Worm (Caenorhabditis elegans) whole organism, L4 larva: ENCODE results near the gene Y5F2A.4.

ENCODE experiments used
- F10B5.3 ChIP-seq: sonication (generic microtip); optimal IDR thresholded peaks from 2 replicates; lab custom pipeline; 2016; ENCODE audit warnings: mild to moderate bottlenecking, missing genetic modification characterization, missing compliant biosample characterization
- T20F7.1 ChIP-seq: fragments of 200-800 bp; sonication (Bioruptor generic); optimal IDR thresholded peaks from 2 replicates; lab custom pipeline; 2018; ENCODE audit warnings: mild to moderate bottlenecking, missing genetic modification characterization, missing compliant biosample characterization
- aha-1 ChIP-seq: fragments of 150-350 bp; peaks from one replicate; lab custom pipeline; 2014; ENCODE audit warnings: missing biosample characterization, missing genetic modification characterization
- aly-2 ChIP-seq: sonication (generic microtip); optimal IDR thresholded peaks from 2 replicates; lab custom pipeline; 2018; ENCODE audit warnings: missing biosample characterization, missing genetic modification characterization
- ama-1 ChIP-seq: fragments of 150-350 bp; optimal IDR thresholded peaks from 2 replicates; lab custom pipeline; 2014; ENCODE audit warnings: inconsistent platforms, mixed read lengths
- ceh-32 ChIP-seq: sonication (generic microtip); optimal IDR thresholded peaks from 2 replicates; lab custom pipeline; 2016; ENCODE audit warnings: mild to moderate bottlenecking, missing genetic modification characterization, missing compliant biosample characterization; ENCODE audit not compliant: poor library complexity
- ceh-62 ChIP-seq: sonication (generic microtip); optimal IDR thresholded peaks from 2 replicates; lab custom pipeline; 2017; ENCODE audit warnings: missing biosample characterization, missing genetic modification characterization
- ceh-82 ChIP-seq: sonication (generic microtip); optimal IDR thresholded peaks from 2 replicates; lab custom pipeline; 2017; ENCODE audit warnings: missing biosample characterization, missing genetic modification characterization
- cey-2 ChIP-seq: sonication (generic microtip); optimal IDR thresholded peaks from 3 replicates; lab custom pipeline; 2017; ENCODE audit warnings: missing genetic modification characterization, mild to moderate bottlenecking, missing compliant biosample characterization, antibody characterized with exemption, borderline replicate concordance; ENCODE audit not compliant: insufficient read depth
- ctbp-1 ChIP-seq: fragments of 200-800 bp; sonication (Bioruptor generic); IDR thresholded peaks from 2 replicates; pipeline ENCODE4 v1.3.6; 2022; ENCODE audit warnings: missing genetic modification reagents, missing genetic modification characterization, missing compliant biosample characterization
- dmd-6 ChIP-seq: fragments of 200-800 bp; sonication (Bioruptor generic); IDR thresholded peaks from 2 replicates; pipeline ENCODE4 v1.3.6; 2022; ENCODE audit warnings: missing genetic modification reagents, missing genetic modification characterization, missing compliant biosample characterization
- dpl-1 ChIP-seq: fragments of 150-350 bp; optimal IDR thresholded peaks from 2 replicates; lab custom pipeline; 2014; ENCODE audit warnings: missing biosample characterization, missing genetic modification reagents, missing genetic modification characterization
- dve-1 ChIP-seq: sonication (generic microtip); optimal IDR thresholded peaks from 2 replicates; lab custom pipeline; 2017; ENCODE audit warnings: antibody characterized with exemption, mild to moderate bottlenecking, missing genetic modification characterization, missing compliant biosample characterization; ENCODE audit not compliant: insufficient read depth
- egl-27 ChIP-seq: sonication (generic microtip); optimal IDR thresholded peaks from 3 replicates; lab custom pipeline; 2017; ENCODE audit warnings: missing biosample characterization, missing genetic modification reagents, missing genetic modification characterization
- egl-43 ChIP-seq: fragments of 200-800 bp; sonication (Bioruptor generic); IDR thresholded peaks from 2 replicates; pipeline ENCODE4 v1.3.6; 2022; ENCODE audit warnings: missing genetic modification reagents, missing genetic modification characterization, missing compliant biosample characterization
- fkh-10 ChIP-seq: fragments of 150-350 bp; optimal IDR thresholded peaks from 2 replicates; lab custom pipeline; 2014; ENCODE audit warnings: missing biosample characterization, missing genetic modification reagents, missing genetic modification characterization
- hmg-1.1 ChIP-seq: fragments of 200-800 bp; sonication (Bioruptor generic); IDR thresholded peaks from 2 replicates; pipeline ENCODE4 v1.3.6; 2022; ENCODE audit warnings: missing genetic modification reagents, missing genetic modification characterization, missing compliant biosample characterization
- jun-1 ChIP-seq: fragments of 150-350 bp; optimal IDR thresholded peaks from 2 replicates; lab custom pipeline; 2014; ENCODE audit warnings: missing biosample characterization, missing genetic modification reagents, missing genetic modification characterization
- lin-1 ChIP-seq: fragments of 200-800 bp; sonication (Bioruptor generic); IDR thresholded peaks from 2 replicates; pipeline ENCODE4 v1.3.6; 2022; ENCODE audit warnings: missing genetic modification reagents, missing genetic modification characterization, missing compliant biosample characterization
- lin-15B ChIP-seq: fragments of 150-350 bp; sonication (generic microtip); optimal IDR thresholded peaks from 3 replicates; lab custom pipeline; 2014; ENCODE audit warnings: missing biosample characterization, missing genetic modification characterization
- madf-5 ChIP-seq, 2 experiments: fragments of 200-800 bp; sonication (Bioruptor generic); IDR thresholded peaks; 2 replicates each; pipeline ENCODE4 v1.3.6; 2022; ENCODE audit warnings: missing compliant biosample characterization in 2 of 2, missing genetic modification characterization in 2 of 2
- madf-9 ChIP-seq: fragments of 200-800 bp; sonication (Bioruptor generic); conservative IDR thresholded peaks from 2 replicates; pipeline ENCODE4 v1.3.6; 2022; ENCODE audit warnings: missing genetic modification reagents, missing genetic modification characterization, missing compliant biosample characterization
- mdl-1 ChIP-seq, 2 experiments: fragments of 150-350 bp in 1 of 2; sonication (generic microtip) in 1 of 2; optimal IDR thresholded peaks; 2 replicates each; lab custom pipeline; 2014 to 2017; ENCODE audit warnings: missing biosample characterization in 2 of 2, missing genetic modification characterization in 2 of 2
- mes-2 ChIP-seq: sonication (generic microtip); optimal IDR thresholded peaks from 2 replicates; lab custom pipeline; 2016; ENCODE audit warnings: missing genotype, mild to moderate bottlenecking, missing genetic modification characterization, missing compliant biosample characterization; ENCODE audit not compliant: poor library complexity, severe bottlenecking
- mxl-3 ChIP-seq: fragments of 200-800 bp; sonication (Bioruptor generic); optimal IDR thresholded peaks from 2 replicates; lab custom pipeline; 2018; ENCODE audit warnings: mild to moderate bottlenecking, missing genetic modification characterization, missing compliant biosample characterization
- nhr-28 ChIP-seq: fragments of 150-350 bp; optimal IDR thresholded peaks from 2 replicates; lab custom pipeline; 2014; ENCODE audit warnings: missing biosample characterization, missing genetic modification characterization
- nhr-42 ChIP-seq: fragments of 200-800 bp; sonication (Bioruptor generic); IDR thresholded peaks from 2 replicates; pipeline ENCODE4 v1.3.6; 2022; ENCODE audit warnings: missing genetic modification characterization, missing compliant biosample characterization
- nhr-76 ChIP-seq: fragments of 150-350 bp; optimal IDR thresholded peaks from 2 replicates; lab custom pipeline; 2014; ENCODE audit warnings: missing biosample characterization, missing genetic modification characterization
- php-3 ChIP-seq: fragments of 200-800 bp; sonication (Bioruptor generic); IDR thresholded peaks from 2 replicates; pipeline ENCODE4 v1.3.6; 2022; ENCODE audit warnings: missing genetic modification reagents, missing genetic modification characterization, missing compliant biosample characterization
- pqm-1 ChIP-seq: sonication (generic microtip); optimal IDR thresholded peaks from 2 replicates; lab custom pipeline; 2017; ENCODE audit warnings: missing biosample characterization, missing genetic modification characterization
- rbr-2 ChIP-seq: sonication (generic microtip); optimal IDR thresholded peaks from 2 replicates; lab custom pipeline; 2016; ENCODE audit warnings: missing genotype, missing genetic modification characterization, missing compliant biosample characterization
- saeg-2 ChIP-seq: fragments of 200-800 bp; sonication (Bioruptor generic); IDR thresholded peaks from 2 replicates; pipeline ENCODE4 v1.3.6; 2022; ENCODE audit warnings: missing genetic modification reagents, missing genetic modification characterization, missing compliant biosample characterization
- sdz-12 ChIP-seq: fragments of 200-800 bp; sonication (Bioruptor generic); optimal IDR thresholded peaks from 2 replicates; lab custom pipeline; 2018; ENCODE audit warnings: mild to moderate bottlenecking, missing genetic modification characterization, missing compliant biosample characterization
- skn-1 ChIP-seq: fragments of 150-350 bp; optimal IDR thresholded peaks from 2 replicates; lab custom pipeline; 2014; ENCODE audit warnings: missing biosample characterization, missing genetic modification characterization
- spr-3 ChIP-seq: fragments of 200-800 bp; sonication (Bioruptor generic); optimal IDR thresholded peaks from 2 replicates; lab custom pipeline; 2018; ENCODE audit warnings: mild to moderate bottlenecking, missing genetic modification characterization, missing compliant biosample characterization
- tra-1 ChIP-seq: fragments of 200-800 bp; sonication (Bioruptor generic); IDR thresholded peaks from 2 replicates; pipeline ENCODE4 v1.3.6; 2022; ENCODE audit warnings: missing genetic modification reagents, missing genetic modification characterization, missing compliant biosample characterization
- unc-39 ChIP-seq: sonication (generic microtip); optimal IDR thresholded peaks from 2 replicates; lab custom pipeline; 2017; ENCODE audit warnings: missing biosample characterization, missing genetic modification characterization
- unc-62 ChIP-seq, 3 experiments: fragments of 150-350 bp in 1 of 3; sonication (generic microtip); optimal IDR thresholded peaks in 2 of 3; peaks in 1 of 3; 1 replicate in 1 of 3; 2 replicates in 2 of 3; lab custom pipeline; 2014 to 2017; ENCODE audit warnings: missing biosample characterization in 3 of 3, missing genetic modification characterization in 3 of 3, missing genetic modification reagents in 3 of 3, missing genotype in 1 of 3
- ztf-11 ChIP-seq: fragments of 150-350 bp; optimal IDR thresholded peaks from 2 replicates; lab custom pipeline; 2014; ENCODE audit warnings: missing biosample characterization, missing genetic modification characterization

Y5F2A.4 gene

ce11 chrIV:11048871-11049270, 29.5 kb downstream of the Y5F2A.4 start, which contains the start of gene F36H1.11:
Gene F36H1.11 (plus strand): TSS chrIV:11049171.
- TF ChIP-seq tra-1 (GFP tag; lab: Robert Waterston, UW), result no peak
- no peak for TF ChIP-seq ceh-62 (tag; lab: Kevin White, UChicago)
- TF ChIP-seq dve-1 (tag; lab: Kevin White, UChicago), result no peak
- TF ChIP-seq dpl-1 (GFP tag; lab: Kevin White, UChicago), result no peak
- TF ChIP-seq egl-27 (tag; lab: Kevin White, UChicago), result no peak
- TF ChIP-seq saeg-2 (GFP tag; lab: Robert Waterston, UW), result no peak
- no peak for TF ChIP-seq lin-15B (tag; lab: Kevin White, UChicago)
- TF ChIP-seq mxl-3, result no peak
- TF ChIP-seq T20F7.1 (GFP tag; lab: Kevin White, UChicago), result no peak
- no peak for TF ChIP-seq nhr-42 (GFP tag; lab: Robert Waterston, UW)
- no peak for TF ChIP-seq egl-43 (GFP tag; lab: Robert Waterston, UW)
- no peak for TF ChIP-seq lin-1 (GFP tag; lab: Robert Waterston, UW)
- no peak for TF ChIP-seq spr-3 (GFP tag; lab: Kevin White, UChicago)
- no peak for TF ChIP-seq php-3 (GFP tag; lab: Robert Waterston, UW)
- TF ChIP-seq, all 104 proteins: peak for 0

ce11 chrIV:11044377-11044776, 34.0 kb downstream of the Y5F2A.4 start:
- TF ChIP-seq fkh-10 (GFP tag; lab: Kevin White, UChicago) (no peak), unc-62 (GFP tag; optimal IDR thresholded peaks at IDR 0.05 in 1 of 2; lab: Kevin White, UChicago) (peak in 1 of 2 experiments; percentile 96), unc-62 (tag; optimal IDR thresholded peaks at IDR 0.05; lab: Kevin White, UChicago) (no peak)
- TF ChIP-seq, all 104 proteins: peak for 1

- no peak for TF ChIP-seq F10B5.3 (tag; lab: Kevin White, UChicago)
- TF ChIP-seq ctbp-1 (GFP tag; lab: Robert Waterston, UW), result 0 out of 2 replicates have a peak, but pooled peaks have one; percentile 27
- no peak for TF ChIP-seq pqm-1 (tag; lab: Kevin White, UChicago)
- peak; percentile 13 for TF ChIP-seq aha-1 (tag; lab: Kevin White, UChicago)
- TF ChIP-seq ama-1 (lab: Kevin White, UChicago), result no peak
- no peak for TF ChIP-seq unc-39
- TF ChIP-seq cey-2, result no peak
- TF ChIP-seq jun-1 (tag; lab: Kevin White, UChicago), result no peak
- no peak for TF ChIP-seq dmd-6 (GFP tag; lab: Robert Waterston, UW)
- TF ChIP-seq ztf-11 (tag; lab: Kevin White, UChicago), result no peak
- TF ChIP-seq nhr-28 (tag; lab: Kevin White, UChicago), result no peak
- TF ChIP-seq mes-2 (tag; lab: Kevin White, UChicago), result peak; percentile 6
- TF ChIP-seq hmg-1.1 (GFP tag; lab: Robert Waterston, UW), result 0 out of 2 replicates have a peak, but pooled peaks have one; percentile 9
- TF ChIP-seq sdz-12, result no peak
- TF ChIP-seq madf-5 (GFP tag; IDR thresholded peaks at IDR 0.05; lab: Robert Waterston, UW), result no peak
- no peak for TF ChIP-seq ceh-32
- TF ChIP-seq nhr-76 (tag; lab: Kevin White, UChicago), result no peak
These were observed 39.7 kb downstream of the Y5F2A.4 start for ce11 chrIV:11038665-11039064.

DNA sequence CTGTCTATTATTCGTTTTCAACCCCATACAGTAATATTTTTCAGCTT, 39.9 kb downstream of the Y5F2A.4 start, which contains the start of gene kdin-1:
Gene kdin-1, plus strand, starts transcription at position 38 of the 47 bp plus-strand sequence.
- no peak for TF ChIP-seq ceh-82 (tag; lab: Kevin White, UChicago)
- TF ChIP-seq dmd-6 (GFP tag; lab: Robert Waterston, UW), result no peak
- TF ChIP-seq egl-27 (tag; lab: Kevin White, UChicago), result no peak
- no peak for TF ChIP-seq dve-1 (tag; lab: Kevin White, UChicago)
- TF ChIP-seq nhr-76 (tag; lab: Kevin White, UChicago), result no peak
- no peak for TF ChIP-seq rbr-2 (tag; lab: Kevin White, UChicago)
- TF ChIP-seq madf-9 (GFP tag; lab: Robert Waterston, UW), result no peak
- TF ChIP-seq aly-2 (tag; lab: Kevin White, UChicago), result no peak
- TF ChIP-seq egl-43 (GFP tag; lab: Robert Waterston, UW), result no peak
- TF ChIP-seq skn-1, result no peak
- TF ChIP-seq mdl-1 (tag; optimal IDR thresholded peaks at IDR 0.05; lab: Kevin White, UChicago), result no peak
